Fruit fly (Drosophila melanogaster) whole organism: ENCODE results near the gene Rilpl.

Source experiments
- Dll ChIP-seq: fragments of >200 bp; optimal IDR thresholded peaks from 2 replicates; lab custom pipeline; 2017
- EcR ChIP-seq, 2 experiments: fragments of >200 bp; optimal IDR thresholded peaks; 2 replicates each; lab custom pipeline; 2017; ENCODE audit warnings: missing biosample characterization in 2 of 2, missing genetic modification characterization in 2 of 2, missing genetic modification reagents in 2 of 2
- pan ChIP-seq: fragments of >200 bp; optimal IDR thresholded peaks from 2 replicates; lab custom pipeline; 2017
- usp ChIP-seq: fragments of >200 bp; optimal IDR thresholded peaks from 2 replicates; lab custom pipeline; 2017; ENCODE audit warnings: missing biosample characterization, missing genetic modification characterization, mixed read lengths

- TF ChIP-seq usp (no peak), pan (lab: Kevin White, UChicago) (no peak), Dll (peak; percentile 90), EcR (GFP tag; optimal IDR thresholded peaks at IDR 0.05; lab: Kevin White, UChicago) (no peak)
Observed at dm6 chrX:1388148-1388703, 4.6 kb upstream of the Rilpl start.
